Worm (Caenorhabditis elegans) whole organism, L4/young adult: ENCODE measurements around the gene B0348.2.

ENCODE experiments used
- W03F9.2 ChIP-seq: fragments of 150-350 bp; optimal IDR thresholded peaks from 2 replicates; lab custom pipeline; 2014; ENCODE audit warnings: missing biosample characterization, missing genetic modification characterization
- dao-5 ChIP-seq: sonication (generic microtip); optimal IDR thresholded peaks from 2 replicates; lab custom pipeline; 2016; ENCODE audit warnings: missing genotype, missing genetic modification characterization, moderate library complexity, missing compliant biosample characterization
- him-1 ChIP-seq: sonication (generic microtip); optimal IDR thresholded peaks from 2 replicates; lab custom pipeline; 2016; ENCODE audit warnings: missing genotype, missing genetic modification reagents, missing genetic modification characterization, missing compliant biosample characterization

DNA sequence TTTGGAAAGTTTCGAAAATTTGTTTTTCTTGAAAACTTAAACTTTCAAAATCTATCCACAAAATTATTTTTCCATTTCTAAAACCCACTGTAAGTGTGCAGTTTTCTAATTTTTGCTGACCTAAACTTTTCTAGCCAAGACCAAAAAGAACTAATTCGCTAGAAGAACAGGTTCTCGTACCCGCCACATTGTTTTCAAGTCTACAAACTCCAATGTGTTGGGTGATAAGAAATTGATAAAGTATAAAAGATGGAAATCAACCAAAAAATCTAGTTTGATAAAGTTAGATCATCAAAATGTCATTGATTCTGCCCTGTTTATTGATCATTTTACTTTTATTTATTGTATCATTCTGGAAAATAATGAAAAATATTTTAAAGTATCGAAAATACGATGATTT, 13.9 kb downstream of the B0348.2 start, which contains the start of gene cyp-29A3:
- TF ChIP-seq dao-5 (tag; lab: Kevin White, UChicago): no peak
- TF ChIP-seq him-1: no peak
- no peak for TF ChIP-seq W03F9.2 (tag; lab: Kevin White, UChicago)
